Comparison of ENCODE assay signal across 3 fruit fly cellular contexts in the genomic region with DNA sequence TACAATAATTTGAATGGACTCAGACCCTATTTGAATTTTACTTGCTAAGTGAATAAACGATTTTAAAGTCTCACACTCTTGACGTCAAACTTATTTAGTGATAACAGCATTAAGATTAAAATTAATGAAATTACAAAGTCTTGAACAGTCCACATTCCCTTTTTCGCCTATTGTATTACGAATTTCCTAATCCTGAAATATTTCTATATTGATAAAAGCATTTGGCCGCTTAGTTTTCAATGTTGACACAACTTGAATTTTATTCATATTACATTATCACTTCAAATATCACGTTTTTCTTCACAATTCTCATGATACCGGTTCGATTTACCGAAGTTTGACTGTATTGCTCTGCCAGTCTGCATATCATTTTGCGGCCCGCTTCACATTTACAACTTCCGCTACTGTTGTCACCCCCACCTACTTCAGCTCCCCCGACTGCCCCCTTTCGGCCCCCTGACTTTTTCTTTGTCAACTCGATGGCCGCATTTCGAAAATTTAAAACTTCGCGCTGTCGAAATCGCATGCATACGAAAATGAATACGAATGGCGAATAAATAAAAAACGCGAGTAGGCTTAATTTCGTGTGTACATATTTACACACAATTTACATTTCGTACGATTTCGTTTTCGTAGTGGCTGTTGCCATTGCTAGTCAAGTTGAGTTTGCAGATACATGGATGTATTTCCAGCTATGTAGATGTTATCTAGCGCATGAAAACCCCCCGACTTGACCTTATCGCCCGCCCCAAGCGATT.
TF ChIP-seq lines count a peak whose summit lies in the region.

No protein-coding gene starts in this region.

TF ChIP-seq in whole organism, embryonic, 481 proteins besides CTCF, POLR2A, EP300 and RAD21 (continued from another document and continues in another):
- TF ChIP-seq Side (GFP tag; optimal IDR thresholded peaks at IDR 0.05; lab: Kevin White, UChicago): no peak
- TF ChIP-seq CG14014 (GFP tag; IDR thresholded peaks at IDR 0.05; lab: Robert Waterston, UW): peak; percentile 61; the same call in 1 of the 2 replicates
- TF ChIP-seq CG14965 (GFP tag; optimal IDR thresholded peaks at IDR 0.05; lab: Kevin White, UChicago; ENCODE audit: borderline replicate concordance): no peak
- TF ChIP-seq TFAM (GFP tag; optimal IDR thresholded peaks at IDR 0.05; lab: Kevin White, UChicago): no peak
- TF ChIP-seq HmgZ (tag; optimal IDR thresholded peaks at IDR 0.05; lab: Kevin White, UChicago): peak; percentile 16
- peak; percentile 35 for TF ChIP-seq klu (GFP tag; IDR thresholded peaks at IDR 0.05; lab: Robert Waterston, UW)
- peak; percentile 24 for TF ChIP-seq salm (tag; optimal IDR thresholded peaks at IDR 0.05; lab: Kevin White, UChicago)
- no peak for TF ChIP-seq CG8290 (GFP tag; optimal IDR thresholded peaks at IDR 0.05; lab: Kevin White, UChicago)
- peak in 1 of 2 experiments; percentile 72 for TF ChIP-seq CG8290 (tag; optimal IDR thresholded peaks at IDR 0.05; lab: Kevin White, UChicago)
- TF ChIP-seq so (GFP tag; IDR thresholded peaks at IDR 0.05; lab: Robert Waterston, UW): peak; percentile 66; the same call in 2 of the 3 replicates
- TF ChIP-seq tin (GFP tag; optimal IDR thresholded peaks at IDR 0.05; lab: Kevin White, UChicago): peak; percentile 47
- TF ChIP-seq Asciz (GFP tag; optimal IDR thresholded peaks at IDR 0.05; lab: Kevin White, UChicago): peak; percentile 77
- TF ChIP-seq Trl (optimal IDR thresholded peaks at IDR 0.05; lab: Kevin White, UChicago): no peak
- peak; percentile 38 for TF ChIP-seq Trl (GFP tag; optimal IDR thresholded peaks at IDR 0.05; lab: Kevin White, UChicago)
- TF ChIP-seq Dbx (GFP tag; IDR thresholded peaks at IDR 0.05; lab: Robert Waterston, UW): no peak; the same call in 2 of the 3 replicates
- TF ChIP-seq dm (GFP tag; optimal IDR thresholded peaks at IDR 0.05; lab: Kevin White, UChicago): no peak
- TF ChIP-seq CG16815 (GFP tag; optimal IDR thresholded peaks at IDR 0.05; lab: Kevin White, UChicago): no peak
- TF ChIP-seq CG11504 (tag; optimal IDR thresholded peaks at IDR 0.05; lab: Kevin White, UChicago): peak; percentile 71
- no peak for TF ChIP-seq CG12942 (GFP tag; optimal IDR thresholded peaks at IDR 0.05; lab: Kevin White, UChicago)
- TF ChIP-seq slp2 (GFP tag; optimal IDR thresholded peaks at IDR 0.05; lab: Kevin White, UChicago): no peak
- no peak for TF ChIP-seq wor (GFP tag; IDR thresholded peaks at IDR 0.05; lab: Robert Waterston, UW)
- TF ChIP-seq CG9215 (GFP tag; IDR thresholded peaks at IDR 0.05; lab: Robert Waterston, UW): peak; percentile 27; the same call in 1 of the 2 replicates
- peak in 1 of 2 experiments; percentile 5 for TF ChIP-seq chif (GFP tag; optimal IDR thresholded peaks at IDR 0.05; lab: Kevin White, UChicago)
- peak; percentile 33 for TF ChIP-seq kah (GFP tag; optimal IDR thresholded peaks at IDR 0.05; lab: Kevin White, UChicago)
- TF ChIP-seq MBD-R2 (GFP tag; IDR thresholded peaks at IDR 0.05; lab: Robert Waterston, UW): peak; percentile 19; the same call in 1 of the 2 replicates
- no peak; the same call in 1 of the 2 replicates for TF ChIP-seq CG31224 (GFP tag; IDR thresholded peaks at IDR 0.05; lab: Robert Waterston, UW)
- peak; percentile 29 for TF ChIP-seq CG2875 (GFP tag; optimal IDR thresholded peaks at IDR 0.05; lab: Kevin White, UChicago)
- TF ChIP-seq caup (GFP tag; optimal IDR thresholded peaks at IDR 0.05; lab: Kevin White, UChicago; ENCODE audit: severe bottlenecking): peak; percentile 59
- TF ChIP-seq CG7556 (GFP tag; optimal IDR thresholded peaks at IDR 0.05; lab: Kevin White, UChicago): peak; percentile 48
- no peak for TF ChIP-seq prd (optimal IDR thresholded peaks at IDR 0.05; lab: Kevin White, UChicago)
- TF ChIP-seq prd (GFP tag; IDR thresholded peaks at IDR 0.05; lab: Robert Waterston, UW): peak; percentile 25; the same call in 1 of the 3 replicates
- TF ChIP-seq ssp (GFP tag; IDR thresholded peaks at IDR 0.05; lab: Robert Waterston, UW): no peak
- no peak for TF ChIP-seq CG6689 (GFP tag; IDR thresholded peaks at IDR 0.05; lab: Robert Waterston, UW)
- TF ChIP-seq CG10431 (GFP tag; optimal IDR thresholded peaks at IDR 0.05; lab: Kevin White, UChicago): no peak
- TF ChIP-seq CG2116 (GFP tag; optimal IDR thresholded peaks at IDR 0.05; lab: Kevin White, UChicago): no peak
- no peak for TF ChIP-seq usp (GFP tag; optimal IDR thresholded peaks at IDR 0.05; lab: Kevin White, UChicago)
- no peak for TF ChIP-seq Gug (GFP tag; IDR thresholded peaks at IDR 0.05; lab: Robert Waterston, UW)
- no peak for TF ChIP-seq Hr3 (GFP tag; optimal IDR thresholded peaks at IDR 0.05; lab: Kevin White, UChicago)
- TF ChIP-seq rib (GFP tag; IDR thresholded peaks at IDR 0.05; lab: Robert Waterston, UW): no peak
- peak; percentile 59 for TF ChIP-seq sqz (GFP tag; optimal IDR thresholded peaks at IDR 0.05; lab: Kevin White, UChicago)

TF ChIP-seq in whole organism, prepupa, 60 proteins besides CTCF, POLR2A, EP300 and RAD21 (continued from another document):
- TF ChIP-seq topi (GFP tag; optimal IDR thresholded peaks at IDR 0.05; lab: Kevin White, UChicago) (peak; percentile 75), ss (GFP tag; optimal IDR thresholded peaks at IDR 0.05; lab: Kevin White, UChicago) (peak in 1 of 2 experiments; percentile 42), dac (GFP tag; optimal IDR thresholded peaks at IDR 0.05; lab: Kevin White, UChicago) (no peak), acj6 (GFP tag; optimal IDR thresholded peaks at IDR 0.05; lab: Kevin White, UChicago) (peak; percentile 40), Sox14 (GFP tag; optimal IDR thresholded peaks at IDR 0.05; lab: Kevin White, UChicago) (peak; percentile 45), dsx (GFP tag; optimal IDR thresholded peaks at IDR 0.05; lab: Kevin White, UChicago; ENCODE audit: poor library complexity, severe bottlenecking) (peak; percentile 11), CG32006 (GFP tag; optimal IDR thresholded peaks at IDR 0.05; lab: Kevin White, UChicago) (peak; percentile 64), fd59A (GFP tag; optimal IDR thresholded peaks at IDR 0.05; lab: Kevin White, UChicago) (no peak), Eip78C (GFP tag; lab: Kevin White, UChicago) (peak; percentile 87), CG11902 (GFP tag; optimal IDR thresholded peaks at IDR 0.05; lab: Kevin White, UChicago) (peak; percentile 34), Eip75B (GFP tag; optimal IDR thresholded peaks at IDR 0.05; lab: Kevin White, UChicago) (no peak), Smox (GFP tag; optimal IDR thresholded peaks at IDR 0.05; lab: Kevin White, UChicago) (peak; percentile 60), CG1621 (tag; optimal IDR thresholded peaks at IDR 0.05; lab: Kevin White, UChicago) (no peak), CG4318 (GFP tag; optimal IDR thresholded peaks at IDR 0.05; lab: Kevin White, UChicago) (peak; percentile 5), CG10631 (GFP tag; optimal IDR thresholded peaks at IDR 0.05; lab: Kevin White, UChicago) (peak; percentile 27), Ets96B (tag; optimal IDR thresholded peaks at IDR 0.05; lab: Kevin White, UChicago) (peak; percentile 21), cyc (GFP tag; optimal IDR thresholded peaks at IDR 0.05; lab: Kevin White, UChicago) (peak; percentile 54), Hr4 (GFP tag; optimal IDR thresholded peaks at IDR 0.05; lab: Kevin White, UChicago) (peak; percentile 51), net (GFP tag; optimal IDR thresholded peaks at IDR 0.05; lab: Kevin White, UChicago) (no peak), eg (GFP tag; IDR thresholded peaks at IDR 0.05; lab: Robert Waterston, UW) (no peak), CG6808 (GFP tag; optimal IDR thresholded peaks at IDR 0.05; lab: Kevin White, UChicago) (peak; percentile 54), Met (GFP tag; optimal IDR thresholded peaks at IDR 0.05; lab: Kevin White, UChicago) (peak; percentile 68), CG31627 (GFP tag; optimal IDR thresholded peaks at IDR 0.05; lab: Kevin White, UChicago) (peak; percentile 73), svp (GFP tag; lab: Kevin White, UChicago) (peak; percentile 81), Lpt (GFP tag; optimal IDR thresholded peaks at IDR 0.05; lab: Kevin White, UChicago) (no peak), Sox15 (GFP tag; optimal IDR thresholded peaks at IDR 0.05; lab: Kevin White, UChicago) (peak; percentile 31), CG9139 (GFP tag; optimal IDR thresholded peaks at IDR 0.05; lab: Kevin White, UChicago) (no peak), lz (GFP tag; optimal IDR thresholded peaks at IDR 0.05; lab: Kevin White, UChicago) (peak; percentile 57), OdsH (GFP tag; optimal IDR thresholded peaks at IDR 0.05; lab: Kevin White, UChicago) (peak; percentile 51), vri (GFP tag; optimal IDR thresholded peaks at IDR 0.05; lab: Kevin White, UChicago) (no peak), CG11294 (GFP tag; IDR thresholded peaks at IDR 0.05; lab: Robert Waterston, UW) (no peak), pdm3 (GFP tag; optimal IDR thresholded peaks at IDR 0.05; lab: Kevin White, UChicago) (peak; percentile 61), CG10669 (GFP tag; optimal IDR thresholded peaks at IDR 0.05; lab: Kevin White, UChicago) (peak; percentile 49), Eip93F (GFP tag; optimal IDR thresholded peaks at IDR 0.05; lab: Kevin White, UChicago) (no peak), CG6163 (GFP tag; IDR thresholded peaks at IDR 0.05; lab: Robert Waterston, UW) (no peak), CG15336 (GFP tag; IDR thresholded peaks at IDR 0.05; lab: Robert Waterston, UW) (no peak; the same call in 1 of the 2 replicates), CG8632 (GFP tag; optimal IDR thresholded peaks at IDR 0.05; lab: Kevin White, UChicago) (peak; percentile 35), CG3919 (GFP tag; optimal IDR thresholded peaks at IDR 0.05; lab: Kevin White, UChicago) (peak; percentile 14), CG8119 (GFP tag; IDR thresholded peaks at IDR 0.05; lab: Robert Waterston, UW) (no peak), CG6792 (GFP tag; optimal IDR thresholded peaks at IDR 0.05; lab: Kevin White, UChicago) (peak; percentile 28), CG3032 (tag; optimal IDR thresholded peaks at IDR 0.05; lab: Kevin White, UChicago) (peak; percentile 3), esn (GFP tag; optimal IDR thresholded peaks at IDR 0.05; lab: Kevin White, UChicago) (peak; percentile 50)
TF ChIP-seq in whole organism, prepupa: peak in this region for 41.

TF ChIP-seq in whole organism, wandering third instar larva, 38 proteins besides CTCF, POLR2A, EP300 and RAD21 (continued from another document):
- peak; percentile 46 for TF ChIP-seq HLH106 (tag; optimal IDR thresholded peaks at IDR 0.05; lab: Kevin White, UChicago)
- no peak for TF ChIP-seq CG32264 (GFP tag; optimal IDR thresholded peaks at IDR 0.05; lab: Kevin White, UChicago)
- peak in 1 of 2 experiments; percentile 15 for TF ChIP-seq foxo (GFP tag; optimal IDR thresholded peaks at IDR 0.05; lab: Kevin White, UChicago)
- TF ChIP-seq br (GFP tag; optimal IDR thresholded peaks at IDR 0.05; lab: Kevin White, UChicago): peak; percentile 45
- TF ChIP-seq tai (GFP tag; optimal IDR thresholded peaks at IDR 0.05; lab: Kevin White, UChicago): no peak
- no peak for TF ChIP-seq Rel (GFP tag; optimal IDR thresholded peaks at IDR 0.05; lab: Kevin White, UChicago)
- TF ChIP-seq Rel (tag; optimal IDR thresholded peaks at IDR 0.05; lab: Kevin White, UChicago): peak; percentile 85
